Worm (Caenorhabditis elegans) whole organism, L3 larva: ENCODE data around the gene srab-24.

Source experiments
- R02D3.7 ChIP-seq: fragments of 150-350 bp; optimal IDR thresholded peaks from 2 replicates; lab custom pipeline; 2014; ENCODE audit warnings: missing biosample characterization, missing genetic modification characterization
- ZK546.5 ChIP-seq: sonication (generic microtip); optimal IDR thresholded peaks from 2 replicates; lab custom pipeline; 2017; ENCODE audit warnings: missing biosample characterization, missing genetic modification characterization
- ama-1 ChIP-seq: fragments of 150-350 bp; optimal IDR thresholded peaks from 2 replicates; lab custom pipeline; 2018
- ceh-16 ChIP-seq: sonication (generic microtip); optimal IDR thresholded peaks from 2 replicates; lab custom pipeline; 2017; ENCODE audit warnings: missing biosample characterization, missing genetic modification characterization
- ceh-82 ChIP-seq: fragments of 150-350 bp; optimal IDR thresholded peaks from 2 replicates; lab custom pipeline; 2014; ENCODE audit warnings: missing biosample characterization, missing genetic modification characterization
- ceh-9 ChIP-seq: sonication (generic microtip); optimal IDR thresholded peaks from 2 replicates; lab custom pipeline; 2018; ENCODE audit warnings: missing biosample characterization, missing genetic modification characterization
- daf-12 ChIP-seq: fragments of 150-350 bp; optimal IDR thresholded peaks from 2 replicates; lab custom pipeline; 2014; ENCODE audit warnings: missing biosample characterization, missing genetic modification reagents, missing genetic modification characterization
- egl-27 ChIP-seq: sonication (generic microtip); optimal IDR thresholded peaks from 4 replicates; lab custom pipeline; 2017; ENCODE audit warnings: missing biosample characterization, missing genetic modification reagents, missing genetic modification characterization
- elt-1 ChIP-seq: fragments of 150-350 bp; optimal IDR thresholded peaks from 2 replicates; lab custom pipeline; 2014; ENCODE audit warnings: missing biosample characterization, missing genetic modification characterization
- eor-1 ChIP-seq, 2 experiments: fragments of 150-350 bp; optimal IDR thresholded peaks; 2 replicates each; lab custom pipeline; 2014 to 2018; ENCODE audit warnings: missing biosample characterization in 2 of 2, missing genetic modification characterization in 2 of 2
- fkh-10 ChIP-seq: sonication (generic microtip); optimal IDR thresholded peaks from 2 replicates; lab custom pipeline; 2017; ENCODE audit warnings: missing biosample characterization, missing genetic modification reagents, missing genetic modification characterization
- fkh-2 ChIP-seq: fragments of 150-350 bp; optimal IDR thresholded peaks from 2 replicates; lab custom pipeline; 2014; ENCODE audit warnings: missing biosample characterization, missing genetic modification reagents, missing genetic modification characterization
- fos-1 ChIP-seq: fragments of 150-350 bp; optimal IDR thresholded peaks from 2 replicates; lab custom pipeline; 2014; ENCODE audit warnings: missing biosample characterization, missing genetic modification characterization
- jun-1 ChIP-seq: fragments of 150-350 bp; optimal IDR thresholded peaks from 2 replicates; lab custom pipeline; 2014; ENCODE audit warnings: missing biosample characterization, missing genetic modification reagents, missing genetic modification characterization
- lin-15B ChIP-seq: fragments of 150-350 bp; optimal IDR thresholded peaks from 2 replicates; lab custom pipeline; 2014; ENCODE audit warnings: missing biosample characterization, missing genetic modification characterization
- lin-39 ChIP-seq: fragments of 150-350 bp; optimal IDR thresholded peaks from 2 replicates; lab custom pipeline; 2018; ENCODE audit warnings: missing biosample characterization, missing genetic modification reagents, missing genetic modification characterization
- lsy-12 ChIP-seq: sonication (generic microtip); optimal IDR thresholded peaks from 2 replicates; lab custom pipeline; 2016; ENCODE audit warnings: mild to moderate bottlenecking, missing genetic modification characterization, missing compliant biosample characterization
- mdl-1 ChIP-seq: fragments of 150-350 bp; optimal IDR thresholded peaks from 2 replicates; lab custom pipeline; 2014; ENCODE audit warnings: missing biosample characterization, missing genetic modification characterization
- nfya-1 ChIP-seq: sonication (generic microtip); optimal IDR thresholded peaks from 2 replicates; lab custom pipeline; 2017; ENCODE audit warnings: missing genetic modification characterization, mild to moderate bottlenecking, missing compliant biosample characterization, antibody characterized with exemption, moderate library complexity; ENCODE audit not compliant: insufficient read depth
- nhr-11 ChIP-seq: fragments of 150-350 bp; optimal IDR thresholded peaks from 2 replicates; lab custom pipeline; 2014; ENCODE audit warnings: missing biosample characterization, missing genetic modification characterization
- nhr-12 ChIP-seq: fragments of 150-350 bp; optimal IDR thresholded peaks from 2 replicates; lab custom pipeline; 2014; ENCODE audit warnings: missing biosample characterization, missing genetic modification characterization
- nhr-23 ChIP-seq: fragments of 150-350 bp; optimal IDR thresholded peaks from 2 replicates; lab custom pipeline; 2014; ENCODE audit warnings: missing biosample characterization, missing genetic modification reagents, missing genetic modification characterization
- nhr-43 ChIP-seq: sonication (generic microtip); optimal IDR thresholded peaks from 2 replicates; lab custom pipeline; 2016; ENCODE audit warnings: mild to moderate bottlenecking, missing genetic modification characterization, missing compliant biosample characterization; ENCODE audit not compliant: poor library complexity, severe bottlenecking
- nhr-67 ChIP-seq: fragments of 150-350 bp; optimal IDR thresholded peaks from 2 replicates; lab custom pipeline; 2014; ENCODE audit warnings: missing biosample characterization, missing genetic modification characterization
- nhr-76 ChIP-seq: fragments of 150-350 bp; sonication (generic microtip); optimal IDR thresholded peaks from 5 replicates; lab custom pipeline; 2014; ENCODE audit warnings: missing biosample characterization, missing genetic modification characterization
- nhr-77 ChIP-seq: fragments of 150-350 bp; optimal IDR thresholded peaks from 2 replicates; lab custom pipeline; 2014; ENCODE audit warnings: missing biosample characterization, missing genetic modification characterization
- pha-4 ChIP-seq: fragments of 150-350 bp; optimal IDR thresholded peaks from 2 replicates; lab custom pipeline; 2014; ENCODE audit warnings: missing biosample characterization, missing genetic modification reagents, missing genetic modification characterization
- pqm-1 ChIP-seq: fragments of 150-350 bp; optimal IDR thresholded peaks from 2 replicates; lab custom pipeline; 2017; ENCODE audit warnings: missing biosample characterization, missing genetic modification characterization, inconsistent platforms
- sea-2 ChIP-seq: fragments of 150-350 bp; sonication (generic microtip); optimal IDR thresholded peaks from 4 replicates; lab custom pipeline; 2014; ENCODE audit warnings: missing biosample characterization, missing genetic modification reagents, missing genetic modification characterization
- skn-1 ChIP-seq: fragments of 150-350 bp; optimal IDR thresholded peaks from 2 replicates; lab custom pipeline; 2014; ENCODE audit warnings: missing biosample characterization, missing genetic modification characterization
- snpc-4 ChIP-seq: fragments of 150-350 bp; optimal IDR thresholded peaks from 2 replicates; lab custom pipeline; 2014; ENCODE audit warnings: missing biosample characterization, missing genetic modification characterization
- ztf-11 ChIP-seq: fragments of 150-350 bp; optimal IDR thresholded peaks from 2 replicates; lab custom pipeline; 2014; ENCODE audit warnings: missing biosample characterization, missing genetic modification characterization
- ztf-4 ChIP-seq: fragments of 150-350 bp; optimal IDR thresholded peaks from 2 replicates; lab custom pipeline; 2014; ENCODE audit warnings: missing biosample characterization, missing genetic modification characterization

The srab-24 gene

DNA sequence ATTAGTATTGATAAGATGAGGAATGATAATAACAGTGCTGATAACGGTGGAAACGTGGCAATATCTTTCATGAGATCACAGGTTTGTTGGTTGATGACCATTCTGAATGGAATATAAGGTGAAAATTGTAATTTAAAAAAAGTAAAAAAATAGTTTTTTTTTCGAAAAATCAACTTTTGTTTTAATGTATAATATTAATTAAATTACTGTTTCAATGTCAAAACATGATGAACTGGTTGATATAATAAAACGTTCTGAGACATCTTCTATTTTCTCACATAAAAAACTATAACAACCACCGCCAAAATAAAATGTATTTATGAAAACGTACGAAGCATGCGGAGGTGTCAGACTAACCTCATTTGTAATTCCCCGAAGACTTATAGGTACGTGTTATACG is at the start of gene srab-24:
TSS of gene srab-24 (minus strand) at position 101 of the 400 bp plus-strand sequence.
- TF ChIP-seq fkh-10 (GFP tag; lab: Kevin White, UChicago) (no peak), snpc-4 (tag; lab: Kevin White, UChicago) (no peak), nhr-43 (tag; lab: Kevin White, UChicago) (no peak), pha-4 (tag; lab: Kevin White, UChicago) (no peak), ceh-9 (tag; lab: Kevin White, UChicago) (no peak)

- TF ChIP-seq ceh-16 (no peak), nhr-23 (tag; lab: Kevin White, UChicago) (no peak), nhr-77 (tag; lab: Kevin White, UChicago) (no peak), fos-1 (tag; lab: Kevin White, UChicago) (no peak), nfya-1 (tag; lab: Kevin White, UChicago) (no peak), eor-1 (tag; optimal IDR thresholded peaks at IDR 0.05; lab: Kevin White, UChicago) (no peak), daf-12 (tag; lab: Kevin White, UChicago) (no peak), elt-1 (tag; lab: Kevin White, UChicago) (no peak), lsy-12 (tag; lab: Kevin White, UChicago) (no peak), ZK546.5 (tag; lab: Kevin White, UChicago) (no peak), fkh-2 (tag; lab: Kevin White, UChicago) (no peak), pqm-1 (no peak), lin-39 (tag; lab: Kevin White, UChicago) (no peak), egl-27 (tag; lab: Kevin White, UChicago) (no peak), R02D3.7 (tag; lab: Kevin White, UChicago) (no peak), pha-4 (tag; lab: Kevin White, UChicago) (no peak), sea-2 (GFP tag; lab: Kevin White, UChicago) (no peak), skn-1 (no peak)
Measured at ce11 chrIV:14297058-14297457, 47.0 kb upstream of the srab-24 start.

DNA sequence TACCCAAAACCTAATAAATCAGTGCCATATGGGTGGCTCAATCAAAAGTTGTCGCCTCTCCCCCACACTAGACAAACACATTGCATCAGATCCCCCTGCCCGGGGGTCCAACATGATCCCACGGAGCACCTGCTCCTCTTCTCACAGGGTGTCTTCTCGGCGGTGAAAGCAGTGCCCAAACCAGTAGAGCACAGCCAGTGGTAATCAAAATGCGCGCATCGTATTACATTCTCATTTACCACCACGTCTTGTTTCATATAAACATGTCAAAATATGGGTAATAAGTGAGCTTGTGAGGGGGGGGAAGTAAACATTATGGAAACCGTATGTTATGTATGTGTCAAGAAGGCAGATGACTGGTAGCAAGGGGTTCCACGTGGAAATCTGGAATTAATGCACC is 45.2 kb upstream of the srab-24 start:
- TF ChIP-seq daf-12 (tag; lab: Kevin White, UChicago) = no peak
- TF ChIP-seq nhr-23 (tag; lab: Kevin White, UChicago) = no peak
- TF ChIP-seq fkh-2 (tag; lab: Kevin White, UChicago) = no peak
- no peak for TF ChIP-seq ztf-11 (tag; lab: Kevin White, UChicago)
- no peak for TF ChIP-seq mdl-1
- TF ChIP-seq ceh-9 (tag; lab: Kevin White, UChicago) = no peak
- no peak for TF ChIP-seq elt-1 (tag; lab: Kevin White, UChicago)
- no peak for TF ChIP-seq nhr-67 (tag; lab: Kevin White, UChicago)
- TF ChIP-seq lin-39 (tag; lab: Kevin White, UChicago) = no peak
- no peak for TF ChIP-seq ztf-4 (tag; lab: Kevin White, UChicago)
- TF ChIP-seq nhr-43 (tag; lab: Kevin White, UChicago) = no peak
- TF ChIP-seq fos-1 (tag; lab: Kevin White, UChicago) = no peak
- TF ChIP-seq nhr-76 (tag; lab: Kevin White, UChicago) = no peak

DNA sequence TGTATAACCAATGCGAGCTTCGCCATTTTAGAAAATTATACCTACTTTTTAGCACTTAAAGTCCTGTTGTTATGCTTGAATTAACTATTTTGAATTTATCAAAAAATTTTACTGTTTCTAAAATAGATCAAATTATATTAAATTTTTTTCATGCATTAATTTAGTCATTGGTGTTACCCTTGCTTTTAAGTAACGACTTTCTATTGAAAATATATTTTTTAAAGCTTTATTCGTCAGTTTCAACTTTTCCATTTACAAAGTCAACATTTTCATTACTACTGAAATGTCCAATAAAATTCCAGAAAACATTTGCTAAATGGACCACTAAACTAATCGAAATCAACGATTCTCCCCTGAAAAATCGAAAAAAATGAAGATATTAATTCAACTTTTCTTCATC is 41.6 kb upstream of the srab-24 start, which contains the start of gene Y64G10A.7:
TSS of gene Y64G10A.7 (plus strand) at position 301 of the 400 bp plus-strand sequence.
- TF ChIP-seq ceh-82 (no peak), nhr-76 (tag; lab: Kevin White, UChicago) (no peak), sea-2 (GFP tag; lab: Kevin White, UChicago) (no peak), fkh-2 (tag; lab: Kevin White, UChicago) (no peak), ZK546.5 (tag; lab: Kevin White, UChicago) (no peak), snpc-4 (tag; lab: Kevin White, UChicago) (no peak), nhr-11 (tag; lab: Kevin White, UChicago) (no peak), daf-12 (tag; lab: Kevin White, UChicago) (no peak)

ce11 chrIV:14284920-14285319 is 34.9 kb upstream of the srab-24 start:
- TF ChIP-seq fkh-2 (tag; lab: Kevin White, UChicago) = no peak
- TF ChIP-seq jun-1 (tag; lab: Kevin White, UChicago) = no peak
- TF ChIP-seq nhr-12 = no peak
- no peak for TF ChIP-seq ceh-9 (tag; lab: Kevin White, UChicago)
- no peak for TF ChIP-seq ama-1 (lab: Kevin White, UChicago)
- TF ChIP-seq lin-15B (tag; lab: Kevin White, UChicago) = no peak
- no peak for TF ChIP-seq fkh-10 (GFP tag; lab: Kevin White, UChicago)
